Fruit fly (Drosophila melanogaster) whole organism, embryonic: ENCODE data around the gene CG33654.
A peak's percentile ranks its signal among the peaks of the same experiment; 100 is the strongest.

Source experiments
- CG10543 ChIP-seq: fragments of 200-800 bp; sonication (Bioruptor generic); optimal IDR thresholded peaks from 3 replicates; lab custom pipeline; 2017; ENCODE audit warnings: missing biosample characterization, mild to moderate bottlenecking, missing genetic modification characterization, moderate library complexity
- CG11093 ChIP-seq: fragments of 200-800 bp; sonication (Bioruptor generic); IDR thresholded peaks from 3 replicates; pipeline ENCODE4 v1.3.6; 2022; ENCODE audit warnings: missing biosample characterization, missing genetic modification characterization
- CG11504 ChIP-seq: fragments of 200-800 bp; sonication (Bioruptor generic); optimal IDR thresholded peaks from 3 replicates; lab custom pipeline; 2019; ENCODE audit warnings: missing biosample characterization, mild to moderate bottlenecking, missing genetic modification characterization, moderate library complexity
- CG12071 ChIP-seq: fragments of 200-800 bp; sonication (Bioruptor generic); optimal IDR thresholded peaks from 3 replicates; lab custom pipeline; 2018; ENCODE audit warnings: missing biosample characterization, mild to moderate bottlenecking, missing genetic modification characterization
- CG14667 ChIP-seq: fragments of 200-800 bp; sonication (Bioruptor generic); IDR thresholded peaks from 2 replicates; pipeline ENCODE4 v1.3.6; 2022; ENCODE audit warnings: missing biosample characterization, missing genetic modification characterization
- CG1529 ChIP-seq: fragments of 200-800 bp; sonication (Bioruptor generic); optimal IDR thresholded peaks from 3 replicates; lab custom pipeline; 2018; ENCODE audit warnings: missing biosample characterization, missing genetic modification characterization
- CG1647 ChIP-seq: fragments of 200-800 bp; sonication (Bioruptor generic); optimal IDR thresholded peaks from 3 replicates; lab custom pipeline; 2016; ENCODE audit warnings: missing biosample characterization, missing genetic modification characterization
- CG17361 ChIP-seq: fragments of 200-800 bp; sonication (Bioruptor generic); IDR thresholded peaks from 3 replicates; pipeline ENCODE4 v1.3.6; 2022; ENCODE audit warnings: missing biosample characterization, missing genetic modification characterization
- CG17829 ChIP-seq: fragments of 200-800 bp; optimal IDR thresholded peaks from 2 replicates; lab custom pipeline; 2019; ENCODE audit warnings: missing biosample characterization, mild to moderate bottlenecking, missing genetic modification characterization, moderate library complexity
- CG18011 ChIP-seq: fragments of 200-800 bp; sonication (Bioruptor generic); optimal IDR thresholded peaks from 2 replicates; lab custom pipeline; 2017; ENCODE audit warnings: missing biosample characterization, missing genetic modification characterization, mild to moderate bottlenecking, moderate library complexity, missing genotype
- CG18764 ChIP-seq: fragments of 200-800 bp; sonication (Bioruptor generic); optimal IDR thresholded peaks from 3 replicates; lab custom pipeline; 2016; ENCODE audit warnings: missing biosample characterization, missing genetic modification characterization
- CG2120 ChIP-seq: fragments of 200-800 bp; sonication (Bioruptor generic); optimal IDR thresholded peaks from 3 replicates; lab custom pipeline; 2016; ENCODE audit warnings: missing biosample characterization, missing genetic modification characterization
- CG2712 ChIP-seq: fragments of 200-800 bp; optimal IDR thresholded peaks from 3 replicates; lab custom pipeline; 2019; ENCODE audit warnings: missing biosample characterization, mild to moderate bottlenecking, missing genetic modification characterization, moderate library complexity
- CG31388 ChIP-seq: fragments of 200-800 bp; sonication (Bioruptor generic); optimal IDR thresholded peaks from 2 replicates; lab custom pipeline; 2016; ENCODE audit warnings: missing biosample characterization, missing genetic modification characterization
- CG3163 ChIP-seq: fragments of 200-800 bp; sonication (Bioruptor generic); optimal IDR thresholded peaks from 3 replicates; lab custom pipeline; 2016; ENCODE audit warnings: missing biosample characterization, missing genetic modification characterization
- CG32767 ChIP-seq: fragments of 200-800 bp; sonication (Bioruptor generic); IDR thresholded peaks from 2 replicates; pipeline ENCODE4 v1.3.6; 2022; ENCODE audit warnings: missing biosample characterization, missing genetic modification characterization
- CG3995 ChIP-seq: fragments of 200-800 bp; sonication (Bioruptor generic); optimal IDR thresholded peaks from 3 replicates; lab custom pipeline; 2016; ENCODE audit warnings: missing biosample characterization, missing genetic modification characterization
- CG4820 ChIP-seq: fragments of 200-800 bp; sonication (Bioruptor generic); optimal IDR thresholded peaks from 3 replicates; lab custom pipeline; 2016; ENCODE audit warnings: missing biosample characterization, missing genetic modification characterization
- CG4854 ChIP-seq: fragments of 200-800 bp; sonication (Bioruptor generic); optimal IDR thresholded peaks from 2 replicates; lab custom pipeline; 2016; ENCODE audit warnings: missing biosample characterization, missing genetic modification characterization, inconsistent platforms
- CG5953 ChIP-seq: fragments of 200-800 bp; sonication (Bioruptor generic); IDR thresholded peaks from 2 replicates; pipeline ENCODE4 v1.3.6; 2022; ENCODE audit warnings: missing biosample characterization, missing genetic modification characterization
- CG6254 ChIP-seq: fragments of 200-800 bp; sonication (Bioruptor generic); optimal IDR thresholded peaks from 3 replicates; lab custom pipeline; 2017; ENCODE audit warnings: mild to moderate bottlenecking, missing biosample characterization, missing genetic modification reagents, missing genetic modification characterization
- CG7963 ChIP-seq: fragments of 200-800 bp; sonication (Bioruptor generic); IDR thresholded peaks from 3 replicates; pipeline ENCODE4 v1.3.6; 2022; ENCODE audit warnings: missing biosample characterization, missing genetic modification characterization; ENCODE audit not compliant: partially characterized antibody
- CG8089 ChIP-seq: fragments of 200-800 bp; sonication (Bioruptor generic); optimal IDR thresholded peaks from 3 replicates; lab custom pipeline; 2016; ENCODE audit warnings: missing biosample characterization, missing genetic modification characterization
- CG9609 ChIP-seq: fragments of 200-800 bp; sonication (Bioruptor generic); optimal IDR thresholded peaks from 3 replicates; lab custom pipeline; 2016; ENCODE audit warnings: missing biosample characterization, missing genetic modification characterization
- GATAe ChIP-seq: fragments of 200-800 bp; sonication (Bioruptor generic); conservative IDR thresholded peaks from 2 replicates; pipeline ENCODE4 v1.3.6; 2022; ENCODE audit warnings: missing biosample characterization, missing genetic modification characterization
- Gug ChIP-seq: fragments of 200-800 bp; sonication (Bioruptor generic); IDR thresholded peaks from 4 replicates; pipeline ENCODE4 v1.3.6; 2022; ENCODE audit warnings: missing biosample characterization, missing genetic modification characterization
- H2.0 ChIP-seq: fragments of 200-800 bp; sonication (Bioruptor generic); IDR thresholded peaks from 2 replicates; pipeline ENCODE4 v1.3.6; 2022; ENCODE audit warnings: missing biosample characterization, missing genetic modification characterization
- Hand ChIP-seq: fragments of 200-800 bp; sonication (Bioruptor generic); optimal IDR thresholded peaks from 2 replicates; lab custom pipeline; 2017; ENCODE audit warnings: mild to moderate bottlenecking, missing biosample characterization, missing genetic modification reagents, missing genetic modification characterization
- Lhr ChIP-seq: fragments of 200-800 bp; sonication (Bioruptor generic); optimal IDR thresholded peaks from 3 replicates; lab custom pipeline; 2017; ENCODE audit warnings: mild to moderate bottlenecking, missing biosample characterization, missing genetic modification reagents, missing genetic modification characterization
- Lim3 ChIP-seq: fragments of 200-800 bp; sonication (Bioruptor generic); IDR thresholded peaks from 2 replicates; pipeline ENCODE4 v1.3.6; 2022; ENCODE audit warnings: missing biosample characterization, missing genetic modification characterization
- MBD-R2 ChIP-seq: fragments of 200-800 bp; sonication (Bioruptor generic); IDR thresholded peaks from 2 replicates; pipeline ENCODE4 v1.3.6; 2022; ENCODE audit warnings: missing biosample characterization, missing genetic modification characterization
- NC2α ChIP-seq: fragments of 200-800 bp; sonication (Bioruptor generic); optimal IDR thresholded peaks from 2 replicates; lab custom pipeline; 2016; ENCODE audit warnings: missing biosample characterization, missing genetic modification characterization
- Nf-YC ChIP-seq: fragments of 200-800 bp; optimal IDR thresholded peaks from 3 replicates; lab custom pipeline; 2019; ENCODE audit warnings: missing biosample characterization, mild to moderate bottlenecking, missing genetic modification characterization, moderate library complexity
- Ssrp ChIP-seq: fragments of 200-800 bp; sonication (Bioruptor generic); optimal IDR thresholded peaks from 2 replicates; lab custom pipeline; 2018; ENCODE audit warnings: missing biosample characterization, mild to moderate bottlenecking, missing genetic modification characterization, moderate library complexity
- TFAM ChIP-seq: fragments of 200-800 bp; sonication (Bioruptor generic); optimal IDR thresholded peaks from 2 replicates; lab custom pipeline; 2017; ENCODE audit warnings: missing biosample characterization, missing genetic modification characterization, inconsistent platforms
- abd-A ChIP-seq: fragments of 200-800 bp; sonication (Bioruptor generic); optimal IDR thresholded peaks from 3 replicates; lab custom pipeline; 2019; ENCODE audit warnings: missing biosample characterization, mild to moderate bottlenecking, missing genetic modification characterization, moderate library complexity
- aop ChIP-seq: fragments of 200-800 bp; sonication (Bioruptor generic); IDR thresholded peaks from 2 replicates; pipeline ENCODE4 v1.3.6; 2022; ENCODE audit warnings: missing biosample characterization, missing genetic modification characterization
- bab2 ChIP-seq: fragments of 200-800 bp; sonication (Bioruptor generic); optimal IDR thresholded peaks from 2 replicates; lab custom pipeline; 2016; ENCODE audit warnings: missing biosample characterization, missing genetic modification characterization
- fu2 ChIP-seq: fragments of 200-800 bp; sonication (Bioruptor generic); optimal IDR thresholded peaks from 2 replicates; lab custom pipeline; 2016; ENCODE audit warnings: missing biosample characterization, missing genetic modification characterization
- gem ChIP-seq: fragments of 200-800 bp; sonication (Bioruptor generic); optimal IDR thresholded peaks from 2 replicates; lab custom pipeline; 2019; ENCODE audit warnings: missing biosample characterization, mild to moderate bottlenecking, missing genetic modification characterization, moderate library complexity
- grau ChIP-seq: fragments of 200-800 bp; optimal IDR thresholded peaks from 3 replicates; lab custom pipeline; 2019; ENCODE audit warnings: missing biosample characterization, mild to moderate bottlenecking, missing genetic modification characterization, moderate library complexity
- hb ChIP-seq: fragments of 200-800 bp; sonication (Bioruptor generic); IDR thresholded peaks from 3 replicates; pipeline ENCODE4 v1.3.6; 2022; ENCODE audit warnings: missing biosample characterization, missing genetic modification characterization; ENCODE audit not compliant: partially characterized antibody
- hth ChIP-seq: fragments of >200 bp; optimal IDR thresholded peaks from 2 replicates; lab custom pipeline; 2017; ENCODE audit warnings: inconsistent platforms
- ind ChIP-seq: fragments of 200-800 bp; sonication (Bioruptor generic); optimal IDR thresholded peaks from 3 replicates; lab custom pipeline; 2016; ENCODE audit warnings: missing biosample characterization, missing genetic modification characterization
- inv ChIP-seq: fragments of 200-800 bp; sonication (Bioruptor generic); IDR thresholded peaks from 2 replicates; pipeline ENCODE4 v1.3.6; 2022; ENCODE audit warnings: missing biosample characterization, missing genetic modification characterization; ENCODE audit not compliant: partially characterized antibody
- jigr1 ChIP-seq: fragments of 200-800 bp; sonication (Bioruptor generic); IDR thresholded peaks from 3 replicates; pipeline ENCODE4 v1.3.6; 2022; ENCODE audit warnings: missing biosample characterization, missing genetic modification characterization
- oc ChIP-seq: fragments of 200-800 bp; sonication (Bioruptor generic); optimal IDR thresholded peaks from 2 replicates; lab custom pipeline; 2018; ENCODE audit warnings: missing biosample characterization, mild to moderate bottlenecking, missing genetic modification characterization, moderate library complexity
- psq ChIP-seq: fragments of 200-800 bp; sonication (Bioruptor generic); optimal IDR thresholded peaks from 2 replicates; lab custom pipeline; 2017; ENCODE audit warnings: missing biosample characterization, missing genetic modification characterization
- tio ChIP-seq: fragments of 200-800 bp; sonication (Bioruptor generic); optimal IDR thresholded peaks from 2 replicates; lab custom pipeline; 2017; ENCODE audit warnings: missing biosample characterization, missing genetic modification characterization, inconsistent platforms
- wor ChIP-seq: fragments of 200-800 bp; sonication (Bioruptor generic); IDR thresholded peaks from 2 replicates; pipeline ENCODE4 v1.3.6; 2022; ENCODE audit warnings: missing biosample characterization, missing genetic modification characterization

The CG33654 gene

dm6 chr3R:9563240-9563992 is 19.6 kb downstream of the CG33654 start, which contains the start of the genes CG9393 and Vps45 (continued):
- no peak for TF ChIP-seq CG1529 (GFP tag; lab: Kevin White, UChicago)
- no peak for TF ChIP-seq TFAM
- peak; percentile 51 for TF ChIP-seq CG10543 (GFP tag; lab: Kevin White, UChicago)
- TF ChIP-seq Ssrp (tag; lab: Kevin White, UChicago), result peak; percentile 47
- TF ChIP-seq CG3995 (GFP tag; lab: Kevin White, UChicago), result peak; percentile 92
- no peak; the same call in 1 of the 2 replicates for TF ChIP-seq CG14667 (GFP tag; lab: Robert Waterston, UW)
- TF ChIP-seq GATAe (GFP tag; lab: Robert Waterston, UW), result peak; percentile 71
- TF ChIP-seq CG8089, result peak; percentile 46
- peak; percentile 25 for TF ChIP-seq CG18011 (GFP tag; lab: Kevin White, UChicago)
- peak; percentile 29 for TF ChIP-seq NC2α
- TF ChIP-seq CG9609 (GFP tag; lab: Kevin White, UChicago), result peak; percentile 32
- no peak for TF ChIP-seq CG5953
- TF ChIP-seq CG32767 (GFP tag; lab: Robert Waterston, UW), result no peak
- TF ChIP-seq abd-A, result no peak
- no peak for TF ChIP-seq hth (lab: Kevin White, UChicago)
- peak; percentile 71 for TF ChIP-seq fu2 (GFP tag; lab: Kevin White, UChicago)
- peak; percentile 74 for TF ChIP-seq ind
- peak; percentile 45 for TF ChIP-seq CG1647 (GFP tag; lab: Kevin White, UChicago)
- no peak for TF ChIP-seq CG6254 (GFP tag; lab: Kevin White, UChicago)
- TF ChIP-seq Nf-YC, result peak; percentile 64
- peak; percentile 88 for TF ChIP-seq CG2120 (GFP tag; lab: Kevin White, UChicago)
- peak; percentile 26 for TF ChIP-seq psq (GFP tag; lab: Kevin White, UChicago)
- TF ChIP-seq wor (GFP tag; lab: Robert Waterston, UW), result no peak
- TF ChIP-seq CG18764 (GFP tag; lab: Kevin White, UChicago), result peak; percentile 33
- peak; percentile 35 for TF ChIP-seq CG3163 (GFP tag; lab: Kevin White, UChicago)
- TF ChIP-seq CG17361, result peak; percentile 79
- no peak for TF ChIP-seq tio (GFP tag; lab: Kevin White, UChicago)
- peak; percentile 75 for TF ChIP-seq CG17829 (tag; lab: Kevin White, UChicago)
- TF ChIP-seq MBD-R2 (GFP tag; lab: Robert Waterston, UW), result peak; percentile 73
- TF ChIP-seq oc (tag; lab: Kevin White, UChicago), result no peak
- TF ChIP-seq jigr1 (GFP tag; lab: Robert Waterston, UW), result no peak
- no peak for TF ChIP-seq CG12071
- no peak for TF ChIP-seq gem (tag; lab: Kevin White, UChicago)
- TF ChIP-seq CG4820 (GFP tag; lab: Kevin White, UChicago), result peak; percentile 50
- TF ChIP-seq grau (tag; lab: Kevin White, UChicago), result peak; percentile 66
- peak; percentile 43 for TF ChIP-seq CG4854
- no peak for TF ChIP-seq aop (GFP tag; lab: Robert Waterston, UW)
- TF ChIP-seq CG11093 (GFP tag; lab: Robert Waterston, UW), result no peak
- TF ChIP-seq H2.0 (GFP tag; lab: Robert Waterston, UW), result no peak
- TF ChIP-seq Gug, result peak; percentile 65; the same call in 2 of the 4 replicates
- no peak for TF ChIP-seq Hand (GFP tag; lab: Kevin White, UChicago)
- peak; percentile 93 for TF ChIP-seq inv
- no peak for TF ChIP-seq Lim3
- TF ChIP-seq Lhr (GFP tag; lab: Kevin White, UChicago), result no peak
- TF ChIP-seq CG2712 (tag; lab: Kevin White, UChicago), result peak; percentile 67
- peak; percentile 63 for TF ChIP-seq bab2 (GFP tag; lab: Kevin White, UChicago)
- TF ChIP-seq CG31388 (GFP tag; lab: Kevin White, UChicago), result peak; percentile 13
- peak; percentile 87 for TF ChIP-seq CG7963 (GFP tag; lab: Robert Waterston, UW)
- peak; percentile 93 for TF ChIP-seq hb
- no peak for TF ChIP-seq CG11504 (tag; lab: Kevin White, UChicago)
